Worm (Caenorhabditis elegans): ENCODE data around the gene F09C6.16.
"Not testable (repeated sequence)": the region's sequence is repeated elsewhere in the genome, so short reads cannot be mapped to it uniquely, and the experiment has no call there.

F09C6.16 gene

DNA sequence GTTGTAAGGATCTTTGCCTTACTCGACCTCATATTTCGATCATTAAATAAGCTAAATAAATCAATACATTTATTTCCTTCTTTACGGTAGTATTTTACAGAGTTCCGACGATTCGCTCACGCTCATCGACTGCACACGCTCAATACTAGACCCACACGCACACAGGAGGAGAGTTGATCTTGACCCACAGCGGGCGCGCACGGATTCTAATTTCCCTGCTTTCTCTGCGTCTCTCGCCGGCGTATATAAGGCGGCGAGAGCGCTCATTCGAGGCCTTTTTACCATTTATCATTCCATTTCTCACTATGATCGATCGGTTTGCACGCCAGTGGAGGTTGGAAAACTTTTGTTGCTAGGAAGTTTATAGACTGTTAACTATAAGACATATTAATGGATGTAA, 40.3 kb upstream of the F09C6.16 start:
- TF ChIP-seq ceh-16 (tag; optimal IDR thresholded peaks at IDR 0.05) = no peak
- no peak for TF ChIP-seq pha-4 (tag; optimal IDR thresholded peaks at IDR 0.05)
- no peak for TF ChIP-seq nhr-237 (tag; optimal IDR thresholded peaks at IDR 0.05)
- TF ChIP-seq egl-5 (tag; optimal IDR thresholded peaks at IDR 0.05) = no peak
- TF ChIP-seq elt-2 (tag; optimal IDR thresholded peaks at IDR 0.05) = no peak
- TF ChIP-seq nhr-25 (tag; optimal IDR thresholded peaks at IDR 0.05) = no peak
- TF ChIP-seq ztf-11 (tag; optimal IDR thresholded peaks at IDR 0.05) = no peak
- TF ChIP-seq pqm-1 (tag; optimal IDR thresholded peaks at IDR 0.05) = no peak
- no peak for TF ChIP-seq lin-15B (tag; optimal IDR thresholded peaks at IDR 0.05)
- TF ChIP-seq sea-2 (GFP tag; optimal IDR thresholded peaks at IDR 0.05) = no peak
- no peak for TF ChIP-seq ZK546.5 (tag; optimal IDR thresholded peaks at IDR 0.05)
- TF ChIP-seq ztf-4 (tag; optimal IDR thresholded peaks at IDR 0.05) = no peak
- no peak for TF ChIP-seq aly-2 (tag; optimal IDR thresholded peaks at IDR 0.05)
- no peak for TF ChIP-seq nfya-1 (tag; optimal IDR thresholded peaks at IDR 0.05; ENCODE audit: insufficient read depth)

DNA sequence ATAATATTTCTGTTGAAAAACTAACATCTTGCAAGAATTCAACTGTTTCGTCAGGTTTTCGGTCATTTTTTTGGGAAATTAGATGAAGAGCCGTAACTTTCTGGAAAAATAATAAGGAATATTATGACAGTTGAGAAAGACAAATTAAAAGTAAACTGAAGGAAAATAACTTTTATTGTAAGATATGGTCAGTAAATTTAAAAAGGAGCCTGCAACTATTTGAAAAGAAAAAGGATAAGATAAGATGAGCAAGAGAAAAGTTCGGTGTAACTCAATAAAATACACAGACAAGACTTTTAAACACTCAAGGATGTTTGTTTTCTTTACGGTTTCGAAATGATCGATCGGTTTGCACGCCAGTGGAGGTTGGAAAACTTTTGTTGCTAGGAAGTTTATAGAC, 39.8 kb upstream of the F09C6.16 start, which contains the start of gene fbxa-111:
TSS of gene fbxa-111 (minus strand) at position 101 of the 400 bp plus-strand sequence.
- not testable (repeated sequence) for TF ChIP-seq zag-1, pha-4, nhr-23 (tag; optimal IDR thresholded peaks at IDR 0.05)

DNA sequence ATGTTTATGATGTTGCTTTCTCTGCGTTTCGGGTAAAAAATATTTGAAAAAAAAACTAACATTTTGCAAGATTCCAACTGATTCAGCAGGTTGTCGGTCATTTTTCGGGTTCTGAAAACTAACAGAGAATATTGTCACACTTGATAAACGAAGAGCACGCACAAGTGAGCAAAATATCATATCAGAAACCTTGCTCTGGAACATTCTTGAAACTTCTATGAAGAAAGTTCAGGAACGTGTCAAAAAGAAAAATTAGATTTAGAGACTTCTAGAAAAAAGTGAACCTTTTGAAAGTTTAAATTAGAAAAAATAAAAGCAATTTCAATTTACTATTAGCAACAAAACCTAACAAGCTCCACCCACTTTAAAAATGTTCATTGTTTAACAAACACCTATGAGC, 38.2 kb upstream of the F09C6.16 start, which contains the start of gene fbxa-112:
TSS of gene fbxa-112 (minus strand) at position 101 of the 400 bp plus-strand sequence.
- TF ChIP-seq fos-1, ztf-4, nhr-25 (tag; optimal IDR thresholded peaks at IDR 0.05): not testable (repeated sequence)

DNA sequence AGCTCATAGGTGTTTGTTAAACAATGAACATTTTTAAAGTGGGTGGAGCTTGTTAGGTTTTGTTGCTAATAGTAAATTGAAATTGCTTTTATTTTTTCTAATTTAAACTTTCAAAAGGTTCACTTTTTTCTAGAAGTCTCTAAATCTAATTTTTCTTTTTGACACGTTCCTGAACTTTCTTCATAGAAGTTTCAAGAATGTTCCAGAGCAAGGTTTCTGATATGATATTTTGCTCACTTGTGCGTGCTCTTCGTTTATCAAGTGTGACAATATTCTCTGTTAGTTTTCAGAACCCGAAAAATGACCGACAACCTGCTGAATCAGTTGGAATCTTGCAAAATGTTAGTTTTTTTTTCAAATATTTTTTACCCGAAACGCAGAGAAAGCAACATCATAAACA, 29.0 kb upstream of the F09C6.16 start, which contains the start of gene fbxa-148:
TSS of gene fbxa-148 (plus strand) at position 301 of the 400 bp plus-strand sequence.
- not testable (repeated sequence) for TF ChIP-seq lin-15B, nhr-23, jun-1 (tag; optimal IDR thresholded peaks at IDR 0.05)

DNA sequence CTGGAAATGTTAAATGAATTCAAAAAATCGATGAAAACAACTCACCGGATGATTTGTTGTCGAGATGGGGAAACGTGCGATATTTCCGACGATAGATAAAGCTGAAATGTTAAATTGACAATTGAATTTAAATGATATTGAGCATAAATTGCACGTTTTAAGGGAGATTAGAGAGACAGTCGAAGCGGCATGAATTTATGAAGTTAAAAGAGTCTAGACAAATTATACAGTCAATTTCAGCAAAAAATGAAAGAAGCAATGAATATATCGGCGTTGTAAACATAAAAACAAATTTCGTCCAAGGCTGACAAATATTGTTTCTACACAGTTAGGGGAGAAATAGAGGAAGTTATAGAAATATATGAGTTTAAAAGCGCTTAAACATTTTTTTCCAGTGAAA, 17.6 kb upstream of the F09C6.16 start, which contains the start of gene Y102A5C.36:
TSS of gene Y102A5C.36 (minus strand) at position 101 of the 400 bp plus-strand sequence.
- TF ChIP-seq unc-62 (GFP tag; optimal IDR thresholded peaks at IDR 0.05) (no peak), nhr-76 (tag; optimal IDR thresholded peaks at IDR 0.05) (no peak), elt-2 (tag; optimal IDR thresholded peaks at IDR 0.05) (no peak), nhr-237 (tag; optimal IDR thresholded peaks at IDR 0.05) (no peak), fkh-10 (GFP tag; optimal IDR thresholded peaks at IDR 0.05) (no peak), ceh-9 (tag; optimal IDR thresholded peaks at IDR 0.05) (no peak), mml-1 (tag; optimal IDR thresholded peaks at IDR 0.05) (no peak), skn-1 (tag; optimal IDR thresholded peaks at IDR 0.05) (no peak), ama-1 (optimal IDR thresholded peaks at IDR 0.05) (no peak), ceh-28 (tag; optimal IDR thresholded peaks at IDR 0.05) (no peak), nfya-1 (tag; optimal IDR thresholded peaks at IDR 0.05; ENCODE audit: insufficient read depth) (no peak), unc-39 (tag; optimal IDR thresholded peaks at IDR 0.05) (no peak), fkh-2 (tag; optimal IDR thresholded peaks at IDR 0.05) (no peak), ceh-16 (tag; optimal IDR thresholded peaks at IDR 0.05) (no peak), nhr-23 (tag; optimal IDR thresholded peaks at IDR 0.05) (no peak), pha-4 (tag; optimal IDR thresholded peaks at IDR 0.05) (no peak), ZK546.5 (tag; optimal IDR thresholded peaks at IDR 0.05) (no peak), daf-12 (tag; optimal IDR thresholded peaks at IDR 0.05) (no peak), hmg-11 (tag; optimal IDR thresholded peaks at IDR 0.05) (no peak), snpc-4 (tag; optimal IDR thresholded peaks at IDR 0.05) (no peak)

DNA sequence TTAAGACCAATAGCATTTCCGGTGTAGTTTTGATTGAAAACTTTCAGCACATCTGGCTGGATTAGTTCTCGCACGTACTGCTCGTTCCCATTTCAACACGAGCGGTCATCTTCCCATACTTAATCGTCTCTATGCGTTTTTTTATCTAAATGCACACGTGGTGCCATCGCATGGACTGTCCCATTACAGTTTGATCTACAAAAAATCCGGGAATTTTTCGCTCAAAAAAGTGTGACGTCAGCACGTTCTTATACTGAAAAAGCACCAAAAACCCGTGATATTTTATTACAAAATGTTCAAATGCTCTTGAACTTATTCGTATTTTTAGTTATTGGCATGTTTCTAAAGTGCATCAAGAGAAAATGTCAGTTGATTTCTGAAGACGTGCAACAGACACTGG, 12.2 kb upstream of the F09C6.16 start, which contains the start of gene Y102A5C.4:
TSS of gene Y102A5C.4 (plus strand) at position 301 of the 400 bp plus-strand sequence.
- TF ChIP-seq pha-4 (tag; optimal IDR thresholded peaks at IDR 0.05) = no peak
- TF ChIP-seq egl-5 (tag; optimal IDR thresholded peaks at IDR 0.05) = no peak
- TF ChIP-seq nhr-25 (tag; optimal IDR thresholded peaks at IDR 0.05) = no peak
- no peak for TF ChIP-seq ceh-28 (tag; optimal IDR thresholded peaks at IDR 0.05)
- no peak for TF ChIP-seq sea-2 (GFP tag; optimal IDR thresholded peaks at IDR 0.05)
- no peak for TF ChIP-seq ceh-9 (tag; optimal IDR thresholded peaks at IDR 0.05)
- no peak for TF ChIP-seq nhr-11 (tag; optimal IDR thresholded peaks at IDR 0.05)
- no peak for TF ChIP-seq nfya-1 (tag; optimal IDR thresholded peaks at IDR 0.05; ENCODE audit: insufficient read depth)
